Worm (Caenorhabditis elegans): Measurements from ENCODE around the gene F32D1.8.

ce11 chrV:4377622-4378021 lies at the start of gene F32D1.8:
- TF ChIP-seq lim-6 (tag; optimal IDR thresholded peaks at IDR 0.05): no peak
- no peak for TF ChIP-seq pag-3 (tag; optimal IDR thresholded peaks at IDR 0.05; ENCODE audit: borderline replicate concordance)
- no peak for TF ChIP-seq pros-1 (tag; optimal IDR thresholded peaks at IDR 0.05)
- no peak for TF ChIP-seq zip-5 (tag; optimal IDR thresholded peaks at IDR 0.05)
- TF ChIP-seq unc-55 (GFP tag; optimal IDR thresholded peaks at IDR 0.05): no peak
